Worm (Caenorhabditis elegans): ENCODE measurements around the gene C50F4.12.

ce11 chrV:9496742-9497141 lies 42.8 kb downstream of the C50F4.12 start, which contains the start of gene gsnl-1:
- TF ChIP-seq rpc-1 (optimal IDR thresholded peaks at IDR 0.05), result no peak
- no peak for TF ChIP-seq rpc-1 (tag; optimal IDR thresholded peaks at IDR 0.05)
- no peak for TF ChIP-seq ekl-4 (GFP tag; IDR thresholded peaks at IDR 0.05)
- no peak for TF ChIP-seq unc-130 (GFP tag; optimal IDR thresholded peaks at IDR 0.05)
- no peak for TF ChIP-seq snpc-4 (GFP tag; optimal IDR thresholded peaks at IDR 0.05)
- no peak for TF ChIP-seq snpc-4 (tag; optimal IDR thresholded peaks at IDR 0.05)
- TF ChIP-seq dpl-1 (GFP tag; optimal IDR thresholded peaks at IDR 0.05), result no peak
- TF ChIP-seq ceh-91 (GFP tag; IDR thresholded peaks at IDR 0.05), result no peak
- no peak for TF ChIP-seq tlf-1 (GFP tag; optimal IDR thresholded peaks at IDR 0.05)
- no peak for TF ChIP-seq egl-18 (GFP tag; IDR thresholded peaks at IDR 0.05)
- TF ChIP-seq madf-8 (GFP tag; conservative IDR thresholded peaks at IDR 0.05), result no peak
- no peak for TF ChIP-seq lin-54 (GFP tag; optimal IDR thresholded peaks at IDR 0.05)
- no peak for TF ChIP-seq athp-1 (tag; optimal IDR thresholded peaks at IDR 0.05)
